Worm (Caenorhabditis elegans) whole organism, late embryonic: Measurements from ENCODE around the gene sma-2.

Source experiments
- ceh-48 ChIP-seq: sonication (generic microtip); optimal IDR thresholded peaks from 2 replicates; lab custom pipeline; 2016; ENCODE audit warnings: missing genetic modification characterization, inconsistent platforms, missing compliant biosample characterization
- ets-4 ChIP-seq: sonication (generic microtip); optimal IDR thresholded peaks from 2 replicates; lab custom pipeline; 2016; ENCODE audit warnings: missing genetic modification characterization, missing compliant biosample characterization
- nhr-11 ChIP-seq: fragments of 150-350 bp; optimal IDR thresholded peaks from 2 replicates; lab custom pipeline; 2014; ENCODE audit warnings: missing biosample characterization, missing genetic modification characterization
- nhr-232 ChIP-seq: sonication (generic microtip); optimal IDR thresholded peaks from 2 replicates; lab custom pipeline; 2016; ENCODE audit warnings: missing genetic modification characterization, missing compliant biosample characterization

ce11 chrIII:8801864-8802818 is 52.7 kb downstream of the sma-2 start:
- TF ChIP-seq ceh-48 (tag; lab: Kevin White, UChicago) = no peak
- no peak for TF ChIP-seq nhr-232 (tag; lab: Kevin White, UChicago)
- peak; percentile 85 for TF ChIP-seq ets-4 (tag; lab: Kevin White, UChicago)
- no peak for TF ChIP-seq nhr-11 (tag; lab: Kevin White, UChicago)
